Worm (Caenorhabditis elegans) whole organism, late embryonic: Measurements from ENCODE around the gene srh-138.

ENCODE experiments used
- K09A11.1 ChIP-seq: sonication (generic microtip); optimal IDR thresholded peaks from 2 replicates; lab custom pipeline; 2017; ENCODE audit warnings: antibody characterized with exemption, mild to moderate bottlenecking, missing genetic modification characterization, missing compliant biosample characterization; ENCODE audit not compliant: insufficient read depth
- T23F11.4 ChIP-seq: fragments of 200-800 bp; sonication (Bioruptor generic); optimal IDR thresholded peaks from 2 replicates; lab custom pipeline; 2018; ENCODE audit warnings: mild to moderate bottlenecking, missing genetic modification characterization, missing compliant biosample characterization
- Y22D7AL.16 ChIP-seq: sonication (generic microtip); optimal IDR thresholded peaks from 2 replicates; lab custom pipeline; 2016; ENCODE audit warnings: missing genetic modification characterization, missing compliant biosample characterization
- ama-1 ChIP-seq: fragments of 150-350 bp; optimal IDR thresholded peaks from 2 replicates; lab custom pipeline; 2014
- ceh-48 ChIP-seq: sonication (generic microtip); optimal IDR thresholded peaks from 2 replicates; lab custom pipeline; 2016; ENCODE audit warnings: missing genetic modification characterization, inconsistent platforms, missing compliant biosample characterization
- fkh-10 ChIP-seq: fragments of 150-350 bp; optimal IDR thresholded peaks from 2 replicates; lab custom pipeline; 2014; ENCODE audit warnings: missing biosample characterization, missing genetic modification reagents, missing genetic modification characterization
- lim-6 ChIP-seq: sonication (generic microtip); optimal IDR thresholded peaks from 2 replicates; lab custom pipeline; 2016; ENCODE audit warnings: missing genetic modification characterization, missing compliant biosample characterization
- lin-11 ChIP-seq: fragments of 200-800 bp; sonication (Bioruptor generic); optimal IDR thresholded peaks from 2 replicates; lab custom pipeline; 2018; ENCODE audit warnings: mild to moderate bottlenecking, missing genetic modification characterization, missing compliant biosample characterization
- nhr-11 ChIP-seq: fragments of 150-350 bp; optimal IDR thresholded peaks from 2 replicates; lab custom pipeline; 2014; ENCODE audit warnings: missing biosample characterization, missing genetic modification characterization
- pqm-1 ChIP-seq: sonication (generic microtip); optimal IDR thresholded peaks from 2 replicates; lab custom pipeline; 2016; ENCODE audit warnings: missing genetic modification characterization, missing compliant biosample characterization
- ref-2 ChIP-seq: sonication (generic microtip); optimal IDR thresholded peaks from 2 replicates; lab custom pipeline; 2016; ENCODE audit warnings: missing genetic modification characterization, missing compliant biosample characterization
- sdc-2 ChIP-seq: sonication (generic microtip); optimal IDR thresholded peaks from 2 replicates; lab custom pipeline; 2016; ENCODE audit warnings: missing genotype, missing genetic modification characterization, missing compliant biosample characterization
- unc-3 ChIP-seq, 2 experiments: fragments of 200-800 bp in 1 of 2; sonication (Bioruptor generic) in 1 of 2; sonication (generic microtip) in 1 of 2; conservative IDR thresholded peaks in 1 of 2; optimal IDR thresholded peaks in 1 of 2; 2 replicates each; pipeline versions ENCODE4 v1.3.6 to Lab custom; 2016 to 2022; ENCODE audit warnings: missing compliant biosample characterization in 2 of 2, missing genetic modification characterization in 2 of 2, missing genetic modification reagents in 1 of 2
- ztf-16 ChIP-seq: sonication (generic microtip); optimal IDR thresholded peaks from 2 replicates; lab custom pipeline; 2017; ENCODE audit warnings: missing genetic modification characterization, missing compliant biosample characterization

DNA sequence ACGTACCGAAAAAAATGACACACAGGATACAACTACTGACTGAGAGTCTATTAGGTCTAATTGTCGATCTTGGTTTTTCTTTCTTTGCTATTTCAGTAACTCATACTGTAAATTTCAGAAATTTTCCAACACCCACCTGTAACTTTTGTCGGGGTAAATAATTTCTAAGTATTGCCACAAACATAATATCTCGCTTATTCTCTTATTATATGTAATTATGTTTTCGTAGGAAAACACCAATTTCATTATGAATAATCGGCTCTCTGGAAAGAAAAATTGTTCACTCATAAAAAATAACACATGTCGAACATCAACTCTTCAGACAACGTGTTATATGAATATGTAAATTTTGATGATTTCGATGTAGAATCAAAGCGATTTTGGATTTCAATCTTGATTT, 50.1 kb downstream of the srh-138 start, which contains the start of gene srw-48:
- TF ChIP-seq unc-3 (GFP tag; conservative IDR thresholded peaks at IDR 0.05; lab: Robert Waterston, UW) = no peak
- no peak for TF ChIP-seq unc-3 (tag; optimal IDR thresholded peaks at IDR 0.05; lab: Kevin White, UChicago)
- TF ChIP-seq ztf-16 (tag; lab: Kevin White, UChicago) = no peak
- TF ChIP-seq fkh-10 (GFP tag; lab: Kevin White, UChicago) = no peak
- TF ChIP-seq nhr-11 (tag; lab: Kevin White, UChicago) = no peak
- TF ChIP-seq lin-11 (tag; lab: Kevin White, UChicago) = no peak
- no peak for TF ChIP-seq ref-2 (tag; lab: Kevin White, UChicago)
- TF ChIP-seq sdc-2 (tag; lab: Kevin White, UChicago) = no peak
- TF ChIP-seq T23F11.4 (GFP tag; lab: Kevin White, UChicago) = no peak
- TF ChIP-seq K09A11.1 (tag; lab: Kevin White, UChicago) = no peak
- TF ChIP-seq ama-1 (lab: Kevin White, UChicago) = no peak
- TF ChIP-seq ceh-48 (tag; lab: Kevin White, UChicago) = no peak
- no peak for TF ChIP-seq pqm-1 (tag; lab: Kevin White, UChicago)
- TF ChIP-seq Y22D7AL.16 (tag; lab: Kevin White, UChicago) = no peak
- no peak for TF ChIP-seq lim-6 (tag; lab: Kevin White, UChicago)
